Worm (Caenorhabditis elegans) whole organism, L1 larva: ENCODE results near the gene Y43F4A.4.

Source experiments
- ama-1 ChIP-seq: fragments of 150-350 bp; optimal IDR thresholded peaks from 2 replicates; lab custom pipeline; 2014
- blmp-1 ChIP-seq: fragments of 150-350 bp; optimal IDR thresholded peaks from 2 replicates; lab custom pipeline; 2014; ENCODE audit warnings: missing biosample characterization, missing genetic modification characterization
- elt-2 ChIP-seq: sonication (generic microtip); optimal IDR thresholded peaks from 2 replicates; lab custom pipeline; 2016; ENCODE audit warnings: missing genetic modification characterization, mild to moderate bottlenecking, inconsistent platforms, missing compliant biosample characterization, missing genetic modification reagents
- fos-1 ChIP-seq: fragments of 150-350 bp; optimal IDR thresholded peaks from 2 replicates; lab custom pipeline; 2014; ENCODE audit warnings: missing biosample characterization, missing genetic modification characterization
- lin-39 ChIP-seq: fragments of 150-350 bp; optimal IDR thresholded peaks from 2 replicates; lab custom pipeline; 2014; ENCODE audit warnings: missing biosample characterization, missing genetic modification reagents, missing genetic modification characterization
- nhr-11 ChIP-seq: fragments of 150-350 bp; optimal IDR thresholded peaks from 2 replicates; lab custom pipeline; 2014; ENCODE audit warnings: missing biosample characterization, missing genetic modification characterization
- nhr-77 ChIP-seq: fragments of 150-350 bp; optimal IDR thresholded peaks from 2 replicates; lab custom pipeline; 2014; ENCODE audit warnings: missing biosample characterization, missing genetic modification characterization
- skn-1 ChIP-seq: fragments of 150-350 bp; optimal IDR thresholded peaks from 2 replicates; lab custom pipeline; 2014; ENCODE audit warnings: missing biosample characterization, missing genetic modification characterization
- snpc-4 ChIP-seq: fragments of 150-350 bp; optimal IDR thresholded peaks from 2 replicates; lab custom pipeline; 2014; ENCODE audit warnings: missing biosample characterization, missing genetic modification characterization
- sptf-1 ChIP-seq: fragments of 150-350 bp; optimal IDR thresholded peaks from 2 replicates; lab custom pipeline; 2014; ENCODE audit warnings: missing biosample characterization, missing genetic modification characterization
- xbp-1 ChIP-seq: sonication (generic microtip); optimal IDR thresholded peaks from 2 replicates; lab custom pipeline; 2016; ENCODE audit warnings: missing genetic modification characterization, missing compliant biosample characterization

- TF ChIP-seq blmp-1 (tag; lab: Kevin White, UChicago) (no peak), sptf-1 (tag; lab: Kevin White, UChicago) (no peak), fos-1 (no peak), snpc-4 (tag; lab: Kevin White, UChicago) (no peak), skn-1 (tag; lab: Kevin White, UChicago) (no peak), xbp-1 (tag; lab: Kevin White, UChicago) (no peak), nhr-11 (no peak), ama-1 (lab: Kevin White, UChicago) (no peak), elt-2 (tag; lab: Kevin White, UChicago) (no peak), lin-39 (no peak), nhr-77 (tag; lab: Kevin White, UChicago) (no peak)
These were observed 20.4 kb upstream of the Y43F4A.4 start for ce11 chrIII:13225019-13225418.
